Worm (Caenorhabditis elegans) whole organism, mixed stage, embryonic: Measurements from ENCODE around the gene snb-5.

Source experiments
- bed-3 ChIP-seq: fragments of 200-800 bp; sonication (Bioruptor generic); optimal IDR thresholded peaks from 3 replicates; lab custom pipeline; 2018; ENCODE audit warnings: mild to moderate bottlenecking, missing genetic modification characterization, moderate library complexity, missing compliant biosample characterization
- blmp-1 ChIP-seq: fragments of 150-350 bp; optimal IDR thresholded peaks from 2 replicates; lab custom pipeline; 2014; ENCODE audit warnings: missing biosample characterization, missing genetic modification characterization
- ceh-39 ChIP-seq: fragments of 150-350 bp; optimal IDR thresholded peaks from 2 replicates; lab custom pipeline; 2014; ENCODE audit warnings: missing biosample characterization, missing genetic modification characterization
- ceh-43 ChIP-seq: fragments of 200-800 bp; sonication (Bioruptor generic); optimal IDR thresholded peaks from 2 replicates; lab custom pipeline; 2018; ENCODE audit warnings: mild to moderate bottlenecking, missing genetic modification characterization, moderate library complexity, missing compliant biosample characterization
- ceh-83 ChIP-seq: fragments of 200-800 bp; sonication (Bioruptor generic); optimal IDR thresholded peaks from 2 replicates; lab custom pipeline; 2018; ENCODE audit warnings: mild to moderate bottlenecking, missing genetic modification characterization, missing compliant biosample characterization
- ces-1 ChIP-seq: fragments of 150-350 bp; optimal IDR thresholded peaks from 2 replicates; lab custom pipeline; 2014; ENCODE audit warnings: missing biosample characterization, missing genetic modification reagents, missing genetic modification characterization
- cnd-1 ChIP-seq: fragments of 200-800 bp; sonication (Bioruptor generic); optimal IDR thresholded peaks from 2 replicates; lab custom pipeline; 2018; ENCODE audit warnings: mild to moderate bottlenecking, missing genetic modification characterization, missing compliant biosample characterization
- drap-1 ChIP-seq: fragments of 200-800 bp; sonication (Bioruptor generic); optimal IDR thresholded peaks from 3 replicates; lab custom pipeline; 2018; ENCODE audit warnings: mild to moderate bottlenecking, missing genetic modification characterization, missing compliant biosample characterization
- elt-1 ChIP-seq: sonication (generic microtip); optimal IDR thresholded peaks from 2 replicates; lab custom pipeline; 2017; ENCODE audit warnings: missing genetic modification characterization, mild to moderate bottlenecking, missing compliant biosample characterization, antibody characterized with exemption, moderate library complexity, borderline replicate concordance; ENCODE audit not compliant: insufficient read depth
- elt-3 ChIP-seq: fragments of 150-350 bp; optimal IDR thresholded peaks from 2 replicates; lab custom pipeline; 2014; ENCODE audit warnings: missing biosample characterization, missing genetic modification characterization
- flh-1 ChIP-seq: fragments of 200-800 bp; sonication (Bioruptor generic); optimal IDR thresholded peaks from 2 replicates; lab custom pipeline; 2018; ENCODE audit warnings: mild to moderate bottlenecking, missing genetic modification characterization, moderate library complexity, missing compliant biosample characterization
- ham-2 ChIP-seq: fragments of 200-800 bp; sonication (Bioruptor generic); optimal IDR thresholded peaks from 2 replicates; lab custom pipeline; 2018; ENCODE audit warnings: mild to moderate bottlenecking, missing genetic modification characterization, missing compliant biosample characterization
- hlh-1 ChIP-seq: fragments of 150-350 bp; optimal IDR thresholded peaks from 2 replicates; lab custom pipeline; 2014; ENCODE audit warnings: missing biosample characterization, missing genetic modification reagents, missing genetic modification characterization
- lin-13 ChIP-seq: fragments of 150-350 bp; optimal IDR thresholded peaks from 2 replicates; lab custom pipeline; 2014; ENCODE audit warnings: missing biosample characterization, missing genetic modification characterization
- lsy-2 ChIP-seq: fragments of 150-350 bp; optimal IDR thresholded peaks from 2 replicates; lab custom pipeline; 2014; ENCODE audit warnings: missing biosample characterization, missing genetic modification characterization
- mab-5 ChIP-seq: fragments of 150-350 bp; optimal IDR thresholded peaks from 2 replicates; lab custom pipeline; 2014; ENCODE audit warnings: missing biosample characterization, missing genetic modification characterization
- mep-1 ChIP-seq: fragments of 150-350 bp; optimal IDR thresholded peaks from 2 replicates; lab custom pipeline; 2017; ENCODE audit warnings: missing biosample characterization, missing genetic modification reagents, missing genetic modification characterization, inconsistent platforms
- mls-2 ChIP-seq: sonication (generic microtip); optimal IDR thresholded peaks from 2 replicates; lab custom pipeline; 2016; ENCODE audit warnings: mild to moderate bottlenecking, missing genetic modification characterization, moderate library complexity, missing compliant biosample characterization
- nhr-2 ChIP-seq: fragments of 150-350 bp; optimal IDR thresholded peaks from 2 replicates; lab custom pipeline; 2014; ENCODE audit warnings: missing biosample characterization, missing genetic modification characterization
- nhr-28 ChIP-seq: fragments of 150-350 bp; optimal IDR thresholded peaks from 2 replicates; lab custom pipeline; 2014; ENCODE audit warnings: missing biosample characterization, missing genetic modification characterization
- nhr-76 ChIP-seq: sonication (generic microtip); optimal IDR thresholded peaks from 2 replicates; lab custom pipeline; 2017; ENCODE audit warnings: missing biosample characterization, missing genetic modification characterization
- pha-4 ChIP-seq: fragments of 150-350 bp; optimal IDR thresholded peaks from 2 replicates; lab custom pipeline; 2018; ENCODE audit warnings: missing biosample characterization, missing genetic modification reagents, missing genetic modification characterization
- sem-2 ChIP-seq: fragments of 200-800 bp; sonication (Bioruptor generic); optimal IDR thresholded peaks from 2 replicates; lab custom pipeline; 2018; ENCODE audit warnings: mild to moderate bottlenecking, missing genetic modification characterization, missing compliant biosample characterization
- snpc-4 ChIP-seq: fragments of 150-350 bp; optimal IDR thresholded peaks from 2 replicates; lab custom pipeline; 2014; ENCODE audit warnings: missing biosample characterization, missing genetic modification characterization
- sptf-1 ChIP-seq: sonication (generic microtip); optimal IDR thresholded peaks from 2 replicates; lab custom pipeline; 2017; ENCODE audit warnings: mild to moderate bottlenecking, missing genetic modification characterization, moderate library complexity, missing compliant biosample characterization
- unc-120 ChIP-seq: sonication (generic microtip); optimal IDR thresholded peaks from 2 replicates; lab custom pipeline; 2017; ENCODE audit warnings: missing genetic modification characterization, missing compliant biosample characterization; ENCODE audit not compliant: poor library complexity, severe bottlenecking
- unc-39 ChIP-seq: fragments of 150-350 bp; optimal IDR thresholded peaks from 2 replicates; lab custom pipeline; 2014; ENCODE audit warnings: missing biosample characterization, missing genetic modification characterization
- zip-8 ChIP-seq: fragments of 150-350 bp; optimal IDR thresholded peaks from 2 replicates; lab custom pipeline; 2014; ENCODE audit warnings: missing biosample characterization, missing genetic modification characterization
- ztf-11 ChIP-seq: fragments of 150-350 bp; optimal IDR thresholded peaks from 2 replicates; lab custom pipeline; 2014; ENCODE audit warnings: missing biosample characterization, missing genetic modification characterization

Gene snb-5

ce11 chrIII:8202754-8203153, at the start of gene snb-5:
snb-5 (plus strand) TSS chrIII:8203054.
- TF ChIP-seq elt-1 (tag; lab: Kevin White, UChicago) (no peak), nhr-76 (tag; lab: Kevin White, UChicago) (no peak), snpc-4 (tag; lab: Kevin White, UChicago) (no peak), hlh-1 (tag; lab: Kevin White, UChicago) (no peak), nhr-28 (tag; lab: Kevin White, UChicago) (no peak), blmp-1 (no peak), sem-2 (GFP tag; lab: Kevin White, UChicago) (no peak)
- TF ChIP-seq, all 35 proteins: peak for 0

- TF ChIP-seq pha-4 (no peak), mab-5 (tag; lab: Kevin White, UChicago) (no peak), ztf-11 (tag; lab: Kevin White, UChicago) (no peak), nhr-2 (tag; lab: Kevin White, UChicago) (no peak), lin-13 (tag; lab: Kevin White, UChicago) (no peak), cnd-1 (no peak), flh-1 (no peak), unc-120 (tag; lab: Kevin White, UChicago) (no peak), blmp-1 (no peak), mep-1 (tag; lab: Kevin White, UChicago) (no peak), ceh-43 (GFP tag; lab: Kevin White, UChicago) (no peak)
Observed at ce11 chrIII:8154423-8154822, 48.4 kb upstream of the snb-5 start.

DNA sequence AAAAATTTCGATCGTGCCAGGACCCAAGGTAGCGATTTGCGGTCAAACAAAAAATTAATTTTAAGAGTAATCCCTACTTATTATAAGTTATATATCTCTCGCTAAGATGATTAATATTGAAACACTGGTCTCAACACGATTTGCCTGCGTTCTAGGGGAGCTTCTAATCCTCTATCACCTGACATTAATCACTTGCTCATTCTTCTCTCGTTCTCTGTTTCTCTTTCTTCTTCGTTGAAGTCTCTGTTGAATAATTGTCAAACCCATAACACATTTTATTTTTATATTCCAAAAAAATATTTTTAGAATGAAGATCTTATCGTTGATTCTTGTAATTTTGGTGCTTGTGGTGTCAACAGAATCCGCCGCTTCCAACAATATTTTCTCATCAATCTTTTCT, 47.7 kb upstream of the snb-5 start, which contains the start of gene D2007.1:
D2007.1 (plus strand) TSS at position 301 of the 400 bp plus-strand sequence.
- TF ChIP-seq mls-2 (tag; lab: Kevin White, UChicago): no peak
- TF ChIP-seq zip-8: no peak
- TF ChIP-seq pha-4: no peak
- TF ChIP-seq lsy-2 (tag; lab: Kevin White, UChicago): no peak
- no peak for TF ChIP-seq drap-1
- no peak for TF ChIP-seq flh-1
- TF ChIP-seq mep-1 (tag; lab: Kevin White, UChicago): no peak
- TF ChIP-seq unc-120 (tag; lab: Kevin White, UChicago): no peak
- TF ChIP-seq elt-1 (tag; lab: Kevin White, UChicago): no peak
- no peak for TF ChIP-seq ceh-39 (tag; lab: Kevin White, UChicago)
- no peak for TF ChIP-seq ces-1
- TF ChIP-seq lin-13 (tag; lab: Kevin White, UChicago): no peak
- TF ChIP-seq ztf-11 (tag; lab: Kevin White, UChicago): no peak
- TF ChIP-seq ceh-43 (GFP tag; lab: Kevin White, UChicago): no peak
- TF ChIP-seq, all 35 proteins: peak for 0

DNA sequence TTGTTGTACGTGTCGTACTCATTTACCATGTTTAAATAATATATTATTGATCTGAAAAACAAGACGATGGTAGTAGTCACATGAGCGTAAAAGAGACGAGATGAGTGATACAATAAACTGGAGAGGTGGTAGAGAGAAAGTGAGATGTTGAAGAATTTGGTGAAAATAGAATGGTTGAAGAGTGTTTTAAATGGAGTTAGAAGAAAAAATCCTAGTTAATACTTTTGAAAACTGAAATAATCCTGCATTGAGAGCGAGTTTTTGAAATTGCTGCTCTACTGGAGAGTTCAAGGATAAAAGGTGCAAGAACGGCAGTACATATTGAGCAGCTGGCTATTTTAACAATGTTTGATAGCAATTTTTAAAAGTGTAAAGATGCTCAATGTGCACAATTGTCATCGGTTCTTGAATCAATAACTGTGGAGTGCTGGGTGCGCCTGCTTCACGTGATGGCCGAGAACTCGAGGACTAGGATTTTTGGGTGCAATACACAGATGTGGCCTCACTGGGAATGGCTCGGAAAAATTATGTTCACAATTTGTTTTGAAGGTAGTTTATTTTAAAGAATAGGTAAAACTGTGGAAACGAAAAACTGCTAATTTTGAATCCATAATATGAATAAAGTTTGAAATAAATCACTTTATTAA, 44.6 kb upstream of the snb-5 start, which contains the start of gene atg-13:
atg-13 (minus strand) TSS at position 51 of the 647 bp plus-strand sequence.
- TF ChIP-seq ceh-39 (tag; lab: Kevin White, UChicago) (peak; percentile 7), hlh-1 (tag; lab: Kevin White, UChicago) (peak; percentile 49), sem-2 (GFP tag; lab: Kevin White, UChicago) (no peak), blmp-1 (no peak), bed-3 (no peak), ztf-11 (tag; lab: Kevin White, UChicago) (no peak), cnd-1 (no peak)

ce11 chrIII:8161238-8161637, 41.6 kb upstream of the snb-5 start, which contains the start of gene inpp-5K:
inpp-5K (minus strand) TSS chrIII:8161338.
- TF ChIP-seq unc-39 (tag; lab: Kevin White, UChicago) (no peak), mep-1 (tag; lab: Kevin White, UChicago) (no peak), flh-1 (no peak), nhr-2 (tag; lab: Kevin White, UChicago) (no peak), bed-3 (no peak), mls-2 (tag; lab: Kevin White, UChicago) (no peak), cnd-1 (no peak), ham-2 (GFP tag; lab: Kevin White, UChicago) (no peak), sem-2 (GFP tag; lab: Kevin White, UChicago) (no peak), snpc-4 (tag; lab: Kevin White, UChicago) (no peak), lin-13 (tag; lab: Kevin White, UChicago) (no peak), elt-3 (tag; lab: Kevin White, UChicago) (no peak), ceh-83 (no peak), ztf-11 (tag; lab: Kevin White, UChicago) (no peak), zip-8 (no peak), sptf-1 (tag; lab: Kevin White, UChicago) (no peak), elt-1 (tag; lab: Kevin White, UChicago) (no peak)
